ENCODE assay signal across 1 fruit fly cellular context in genomic region chr3R:5331764-5332405, dm6.
A peak's percentile ranks its signal among the peaks of the same experiment; 100 is the strongest.
TF ChIP-seq lines count a peak whose summit lies in the region.

No protein-coding gene starts in this region.

TF ChIP-seq in whole organism, prepupa, 60 proteins besides CTCF, POLR2A, EP300 and RAD21 (continued from another document):
- TF ChIP-seq Ets96B (tag; optimal IDR thresholded peaks at IDR 0.05; lab: Kevin White, UChicago) = peak; percentile 72
- no peak for TF ChIP-seq Hr38 (GFP tag; optimal IDR thresholded peaks at IDR 0.05; lab: Kevin White, UChicago)
- peak; percentile 15 for TF ChIP-seq CG11902 (GFP tag; optimal IDR thresholded peaks at IDR 0.05; lab: Kevin White, UChicago)
- TF ChIP-seq Sox14 (GFP tag; optimal IDR thresholded peaks at IDR 0.05; lab: Kevin White, UChicago) = peak; percentile 69
- no peak for TF ChIP-seq CG9139 (GFP tag; optimal IDR thresholded peaks at IDR 0.05; lab: Kevin White, UChicago)
- peak; percentile 52 for TF ChIP-seq CG6792 (GFP tag; optimal IDR thresholded peaks at IDR 0.05; lab: Kevin White, UChicago)
- no peak for TF ChIP-seq dac (GFP tag; optimal IDR thresholded peaks at IDR 0.05; lab: Kevin White, UChicago)
- peak; percentile 63 for TF ChIP-seq CG10631 (GFP tag; optimal IDR thresholded peaks at IDR 0.05; lab: Kevin White, UChicago)
- peak; percentile 21 for TF ChIP-seq net (GFP tag; optimal IDR thresholded peaks at IDR 0.05; lab: Kevin White, UChicago)
- TF ChIP-seq CG15336 (GFP tag; IDR thresholded peaks at IDR 0.05; lab: Robert Waterston, UW) = no peak
- peak; percentile 50 for TF ChIP-seq Sox102F (GFP tag; optimal IDR thresholded peaks at IDR 0.05; lab: Kevin White, UChicago)
- no peak for TF ChIP-seq Gug (GFP tag; IDR thresholded peaks at IDR 0.05; lab: Robert Waterston, UW)
- TF ChIP-seq topi (GFP tag; optimal IDR thresholded peaks at IDR 0.05; lab: Kevin White, UChicago) = peak; percentile 62
- peak; percentile 71 for TF ChIP-seq esn (GFP tag; optimal IDR thresholded peaks at IDR 0.05; lab: Kevin White, UChicago)
- TF ChIP-seq Eip78C (GFP tag; lab: Kevin White, UChicago) = peak; percentile 91
- no peak for TF ChIP-seq Hr4 (GFP tag; optimal IDR thresholded peaks at IDR 0.05; lab: Kevin White, UChicago)
- peak; percentile 25 to 66 for TF ChIP-seq ss (GFP tag; optimal IDR thresholded peaks at IDR 0.05; lab: Kevin White, UChicago)
- TF ChIP-seq svp (GFP tag; lab: Kevin White, UChicago) = peak; percentile 76
- TF ChIP-seq OdsH (GFP tag; optimal IDR thresholded peaks at IDR 0.05; lab: Kevin White, UChicago) = peak; percentile 60
- TF ChIP-seq Hr39 (GFP tag; optimal IDR thresholded peaks at IDR 0.05; lab: Kevin White, UChicago) = peak; percentile 39
- peak; percentile 82 for TF ChIP-seq Blimp-1 (GFP tag; optimal IDR thresholded peaks at IDR 0.05; lab: Kevin White, UChicago)
- TF ChIP-seq dsx (GFP tag; optimal IDR thresholded peaks at IDR 0.05; lab: Kevin White, UChicago; ENCODE audit: poor library complexity, severe bottlenecking) = peak; percentile 68
- TF ChIP-seq Ets21C (GFP tag; optimal IDR thresholded peaks at IDR 0.05; lab: Kevin White, UChicago) = no peak
- TF ChIP-seq CG8119 (GFP tag; IDR thresholded peaks at IDR 0.05; lab: Robert Waterston, UW) = no peak
- peak; percentile 53 for TF ChIP-seq CG3919 (GFP tag; optimal IDR thresholded peaks at IDR 0.05; lab: Kevin White, UChicago)
- TF ChIP-seq CG7368 (GFP tag; optimal IDR thresholded peaks at IDR 0.05; lab: Kevin White, UChicago) = peak; percentile 38
- TF ChIP-seq acj6 (GFP tag; optimal IDR thresholded peaks at IDR 0.05; lab: Kevin White, UChicago) = peak; percentile 52
- no peak for TF ChIP-seq fkh (GFP tag; optimal IDR thresholded peaks at IDR 0.05; lab: Kevin White, UChicago)
- peak; percentile 83 for TF ChIP-seq CG6854 (GFP tag; optimal IDR thresholded peaks at IDR 0.05; lab: Kevin White, UChicago)
- TF ChIP-seq CG32006 (GFP tag; optimal IDR thresholded peaks at IDR 0.05; lab: Kevin White, UChicago) = no peak
- TF ChIP-seq eg (GFP tag; IDR thresholded peaks at IDR 0.05; lab: Robert Waterston, UW) = no peak
- TF ChIP-seq pdm3 (GFP tag; optimal IDR thresholded peaks at IDR 0.05; lab: Kevin White, UChicago) = peak; percentile 49
- peak; percentile 51 for TF ChIP-seq CG31627 (GFP tag; optimal IDR thresholded peaks at IDR 0.05; lab: Kevin White, UChicago)
